Worm (Caenorhabditis elegans) whole organism, midembryonic: Measurements from ENCODE around the gene F48C5.2.

ENCODE experiments used
- T22C8.4 ChIP-seq: fragments of 200-800 bp; sonication (Bioruptor generic); IDR thresholded peaks from 2 replicates; pipeline ENCODE4 v1.3.6; 2022; ENCODE audit warnings: missing genetic modification characterization, missing compliant biosample characterization
- cog-1 ChIP-seq: sonication (generic microtip); optimal IDR thresholded peaks from 2 replicates; lab custom pipeline; 2016; ENCODE audit warnings: missing genetic modification characterization, missing compliant biosample characterization
- flt-1 ChIP-seq: fragments of 200-800 bp; sonication (Bioruptor generic); IDR thresholded peaks from 2 replicates; pipeline ENCODE4 v1.3.6; 2022; ENCODE audit warnings: missing genetic modification characterization, missing compliant biosample characterization
- klf-2 ChIP-seq: fragments of 200-800 bp; sonication (Bioruptor generic); conservative IDR thresholded peaks from 2 replicates; pipeline ENCODE4 v1.3.6; 2022; ENCODE audit warnings: missing genetic modification reagents, missing genetic modification characterization, missing compliant biosample characterization
- med-1 ChIP-seq: sonication (generic microtip); optimal IDR thresholded peaks from 2 replicates; lab custom pipeline; 2017; ENCODE audit warnings: missing genetic modification characterization, mild to moderate bottlenecking, missing compliant biosample characterization, antibody characterized with exemption, missing genetic modification reagents; ENCODE audit not compliant: insufficient read depth
- ref-1 ChIP-seq: fragments of 200-800 bp; sonication (Bioruptor generic); conservative IDR thresholded peaks from 2 replicates; pipeline ENCODE4 v1.3.6; 2022; ENCODE audit warnings: missing genetic modification reagents, missing genetic modification characterization, missing compliant biosample characterization
- tab-1 ChIP-seq: fragments of 200-800 bp; sonication (Bioruptor generic); IDR thresholded peaks from 2 replicates; pipeline ENCODE4 v1.3.6; 2022; ENCODE audit warnings: missing genetic modification characterization, missing compliant biosample characterization
- ztf-23 ChIP-seq: fragments of 200-800 bp; sonication (Bioruptor generic); IDR thresholded peaks from 2 replicates; pipeline ENCODE4 v1.3.6; 2022; ENCODE audit warnings: missing genetic modification reagents, missing genetic modification characterization, missing compliant biosample characterization
- ztf-29 ChIP-seq: fragments of 200-800 bp; sonication (Bioruptor generic); IDR thresholded peaks from 2 replicates; pipeline ENCODE4 v1.3.6; 2022; ENCODE audit warnings: missing genetic modification reagents, missing genetic modification characterization, missing compliant biosample characterization

Gene F48C5.2

ce11 chrX:11454231-11454630 lies at the start of gene F48C5.2:
Gene F48C5.2, minus strand, starts transcription at chrX:11454331.
- TF ChIP-seq ztf-29 = no peak
- no peak for TF ChIP-seq ref-1 (GFP tag; lab: Robert Waterston, UW)
- TF ChIP-seq tab-1 (GFP tag; lab: Robert Waterston, UW) = no peak
- no peak for TF ChIP-seq T22C8.4 (GFP tag; lab: Robert Waterston, UW)
- TF ChIP-seq ztf-23 (GFP tag; lab: Robert Waterston, UW) = no peak
- TF ChIP-seq med-1 (GFP tag; lab: Kevin White, UChicago) = no peak
- no peak for TF ChIP-seq klf-2 (GFP tag; lab: Robert Waterston, UW)
- TF ChIP-seq flt-1 (GFP tag; lab: Robert Waterston, UW) = no peak
- no peak for TF ChIP-seq cog-1 (tag; lab: Kevin White, UChicago)

- no peak for TF ChIP-seq flt-1 (GFP tag; lab: Robert Waterston, UW)
- no peak for TF ChIP-seq klf-2 (GFP tag; lab: Robert Waterston, UW)
- TF ChIP-seq tab-1 (GFP tag; lab: Robert Waterston, UW) = no peak
- no peak for TF ChIP-seq ref-1 (GFP tag; lab: Robert Waterston, UW)
- no peak for TF ChIP-seq ztf-29
- no peak for TF ChIP-seq T22C8.4 (GFP tag; lab: Robert Waterston, UW)
- TF ChIP-seq med-1 (GFP tag; lab: Kevin White, UChicago) = no peak
- no peak for TF ChIP-seq ztf-23 (GFP tag; lab: Robert Waterston, UW)
- TF ChIP-seq cog-1 (tag; lab: Kevin White, UChicago) = no peak
Observed at ce11 chrX:11501967-11502366, 47.8 kb upstream of the F48C5.2 start, which contains the start of gene F29G6.1. Gene F29G6.1, plus strand, starts transcription at chrX:11502267.

ce11 chrX:11500589-11500988 lies 46.5 kb upstream of the F48C5.2 start:
- TF ChIP-seq tab-1 (GFP tag; lab: Robert Waterston, UW) (no peak), ztf-29 (no peak), med-1 (GFP tag; lab: Kevin White, UChicago) (no peak), ref-1 (GFP tag; lab: Robert Waterston, UW) (no peak), flt-1 (GFP tag; lab: Robert Waterston, UW) (no peak), ztf-23 (GFP tag; lab: Robert Waterston, UW) (no peak), T22C8.4 (GFP tag; lab: Robert Waterston, UW) (no peak), cog-1 (tag; lab: Kevin White, UChicago) (no peak), klf-2 (GFP tag; lab: Robert Waterston, UW) (no peak)

ce11 chrX:11499738-11500137 lies 45.6 kb upstream of the F48C5.2 start, which contains the start of gene T25C12.3:
Gene T25C12.3, minus strand, starts transcription at chrX:11499999.
- TF ChIP-seq ztf-23 (GFP tag; lab: Robert Waterston, UW) (no peak), flt-1 (GFP tag; lab: Robert Waterston, UW) (no peak), T22C8.4 (GFP tag; lab: Robert Waterston, UW) (no peak), tab-1 (GFP tag; lab: Robert Waterston, UW) (no peak), ztf-29 (no peak), ref-1 (GFP tag; lab: Robert Waterston, UW) (no peak), klf-2 (GFP tag; lab: Robert Waterston, UW) (no peak), med-1 (GFP tag; lab: Kevin White, UChicago) (no peak)

- TF ChIP-seq flt-1 (GFP tag; lab: Robert Waterston, UW) (no peak), ztf-29 (no peak), klf-2 (GFP tag; lab: Robert Waterston, UW) (no peak), T22C8.4 (GFP tag; lab: Robert Waterston, UW) (no peak), med-1 (GFP tag; lab: Kevin White, UChicago) (no peak), tab-1 (GFP tag; lab: Robert Waterston, UW) (no peak), ref-1 (GFP tag; lab: Robert Waterston, UW) (no peak), cog-1 (tag; lab: Kevin White, UChicago) (no peak), ztf-23 (GFP tag; lab: Robert Waterston, UW) (no peak)
Observed at ce11 chrX:11498871-11499270, 44.7 kb upstream of the F48C5.2 start.

- TF ChIP-seq tab-1 (GFP tag; lab: Robert Waterston, UW) (no peak), klf-2 (GFP tag; lab: Robert Waterston, UW) (no peak), ref-1 (GFP tag; lab: Robert Waterston, UW) (no peak), T22C8.4 (GFP tag; lab: Robert Waterston, UW) (no peak)
Observed at ce11 chrX:11491835-11492234, 37.7 kb upstream of the F48C5.2 start.

ce11 chrX:11489830-11490229 lies 35.7 kb upstream of the F48C5.2 start, which contains the start of gene spp-21:
Gene spp-21, plus strand, starts transcription at chrX:11490130.
- TF ChIP-seq ztf-29 = no peak
- no peak for TF ChIP-seq flt-1 (GFP tag; lab: Robert Waterston, UW)
- TF ChIP-seq ztf-23 (GFP tag; lab: Robert Waterston, UW) = no peak
- TF ChIP-seq klf-2 (GFP tag; lab: Robert Waterston, UW) = no peak
- no peak for TF ChIP-seq cog-1 (tag; lab: Kevin White, UChicago)
- no peak for TF ChIP-seq med-1 (GFP tag; lab: Kevin White, UChicago)
- TF ChIP-seq tab-1 (GFP tag; lab: Robert Waterston, UW) = no peak
- no peak for TF ChIP-seq T22C8.4 (GFP tag; lab: Robert Waterston, UW)
- TF ChIP-seq ref-1 (GFP tag; lab: Robert Waterston, UW) = no peak

- TF ChIP-seq med-1 (GFP tag; lab: Kevin White, UChicago) = no peak
- TF ChIP-seq ztf-23 (GFP tag; lab: Robert Waterston, UW) = no peak
- no peak for TF ChIP-seq ztf-29
- no peak for TF ChIP-seq tab-1 (GFP tag; lab: Robert Waterston, UW)
- TF ChIP-seq ref-1 (GFP tag; lab: Robert Waterston, UW) = no peak
- TF ChIP-seq klf-2 (GFP tag; lab: Robert Waterston, UW) = no peak
- no peak for TF ChIP-seq T22C8.4 (GFP tag; lab: Robert Waterston, UW)
- TF ChIP-seq flt-1 (GFP tag; lab: Robert Waterston, UW) = no peak
- TF ChIP-seq cog-1 (tag; lab: Kevin White, UChicago) = no peak
Observed at ce11 chrX:11487484-11487883, 33.4 kb upstream of the F48C5.2 start, which contains the start of gene spp-9. Gene spp-9, plus strand, starts transcription at chrX:11487784.

- no peak for TF ChIP-seq ztf-23 (GFP tag; lab: Robert Waterston, UW)
- no peak for TF ChIP-seq tab-1 (GFP tag; lab: Robert Waterston, UW)
- no peak for TF ChIP-seq ztf-29
- TF ChIP-seq ref-1 (GFP tag; lab: Robert Waterston, UW) = no peak
- TF ChIP-seq flt-1 (GFP tag; lab: Robert Waterston, UW) = no peak
- TF ChIP-seq klf-2 (GFP tag; lab: Robert Waterston, UW) = no peak
- no peak for TF ChIP-seq T22C8.4 (GFP tag; lab: Robert Waterston, UW)
- no peak for TF ChIP-seq cog-1 (tag; lab: Kevin White, UChicago)
- no peak for TF ChIP-seq med-1 (GFP tag; lab: Kevin White, UChicago)
Observed at ce11 chrX:11484027-11484426, 29.9 kb upstream of the F48C5.2 start.
